Fruit fly (Drosophila melanogaster) S2 (cell line): Measurements from ENCODE around the gene Pldn.

ENCODE experiments used
- CG8478 ChIP-seq: fragments of >200 bp; optimal IDR thresholded peaks from 2 replicates; lab custom pipeline; 2018
- CTCF ChIP-seq, 2 experiments: fragments of >200 bp; optimal IDR thresholded peaks; 2 replicates each; lab custom pipeline; 2018

The Pldn gene

dm6 chr3L:11678313-11678817 is 12.8 kb downstream of the Pldn start:
- TF ChIP-seq CG8478 (no peak), CTCF (optimal IDR thresholded peaks at IDR 0.05; lab: Kevin White, UChicago) (no peak)

- TF ChIP-seq CTCF (optimal IDR thresholded peaks at IDR 0.05; lab: Kevin White, UChicago) (no peak), CG8478 (no peak)
These were observed 35.0 kb downstream of the Pldn start for dm6 chr3L:11656189-11656588.

- no peak for TF ChIP-seq CTCF (optimal IDR thresholded peaks at IDR 0.05; lab: Kevin White, UChicago)
- TF ChIP-seq CG8478 = no peak
These were observed 42.8 kb downstream of the Pldn start, which contains the start of the genes RIOK1 and Polr3H for dm6 chr3L:11648410-11648809. RIOK1 (minus strand) TSS chr3L:11648474. Polr3H (plus strand) TSS chr3L:11648756.

- TF ChIP-seq CTCF (optimal IDR thresholded peaks at IDR 0.05; lab: Kevin White, UChicago) (no peak), CG8478 (no peak)
These were observed 45.3 kb downstream of the Pldn start, which contains the start of gene CG6071 for dm6 chr3L:11645933-11646332. CG6071 (minus strand) TSS chr3L:11646033.
